Worm (Caenorhabditis elegans) whole organism, L3 larva: ENCODE data around the gene srt-43.

Experiments
- aly-2 ChIP-seq: fragments of 150-350 bp; optimal IDR thresholded peaks from 2 replicates; lab custom pipeline; 2014; ENCODE audit warnings: missing biosample characterization, missing genetic modification characterization
- ama-1 ChIP-seq: fragments of 150-350 bp; optimal IDR thresholded peaks from 2 replicates; lab custom pipeline; 2018
- daf-12 ChIP-seq: fragments of 150-350 bp; optimal IDR thresholded peaks from 2 replicates; lab custom pipeline; 2014; ENCODE audit warnings: missing biosample characterization, missing genetic modification reagents, missing genetic modification characterization
- elt-2 ChIP-seq: sonication (generic microtip); optimal IDR thresholded peaks from 2 replicates; lab custom pipeline; 2016; ENCODE audit warnings: missing genetic modification reagents, mild to moderate bottlenecking, missing genetic modification characterization, missing compliant biosample characterization
- fos-1 ChIP-seq: fragments of 150-350 bp; optimal IDR thresholded peaks from 2 replicates; lab custom pipeline; 2014; ENCODE audit warnings: missing biosample characterization, missing genetic modification characterization
- jun-1 ChIP-seq: fragments of 150-350 bp; optimal IDR thresholded peaks from 2 replicates; lab custom pipeline; 2014; ENCODE audit warnings: missing biosample characterization, missing genetic modification reagents, missing genetic modification characterization
- nhr-11 ChIP-seq: fragments of 150-350 bp; optimal IDR thresholded peaks from 2 replicates; lab custom pipeline; 2014; ENCODE audit warnings: missing biosample characterization, missing genetic modification characterization
- nhr-28 ChIP-seq: fragments of 150-350 bp; optimal IDR thresholded peaks from 2 replicates; lab custom pipeline; 2014; ENCODE audit warnings: missing biosample characterization, missing genetic modification characterization
- pha-4 ChIP-seq: fragments of 150-350 bp; optimal IDR thresholded peaks from 2 replicates; lab custom pipeline; 2014; ENCODE audit warnings: missing biosample characterization, missing genetic modification reagents, missing genetic modification characterization
- pqm-1 ChIP-seq: fragments of 150-350 bp; optimal IDR thresholded peaks from 2 replicates; lab custom pipeline; 2017; ENCODE audit warnings: missing biosample characterization, missing genetic modification characterization, inconsistent platforms
- unc-39 ChIP-seq: sonication (generic microtip); optimal IDR thresholded peaks from 4 replicates; lab custom pipeline; 2017; ENCODE audit warnings: missing biosample characterization, missing genetic modification characterization
- unc-62 ChIP-seq: fragments of 150-350 bp; sonication (generic microtip); optimal IDR thresholded peaks from 4 replicates; lab custom pipeline; 2014; ENCODE audit warnings: missing biosample characterization, missing genetic modification reagents, missing genetic modification characterization

DNA sequence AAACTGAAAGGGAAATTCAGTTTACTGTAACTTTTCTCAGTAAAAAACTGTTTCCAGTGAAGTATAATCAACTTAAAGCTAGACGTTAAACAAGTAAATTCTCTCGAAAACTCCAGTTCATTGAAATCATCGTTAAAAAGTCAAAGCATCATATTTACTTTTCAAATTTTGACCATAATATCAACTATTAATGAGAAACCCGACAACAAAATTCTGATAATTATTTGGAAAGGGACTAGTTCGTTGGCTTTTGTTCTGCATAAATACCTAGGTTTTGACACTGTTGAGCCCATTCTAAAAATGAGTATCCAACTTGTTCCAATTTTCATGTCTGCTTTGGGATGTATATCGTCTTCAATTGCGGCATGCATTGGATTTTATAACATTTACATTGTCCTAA is 37.1 kb downstream of the srt-43 start, which contains the start of gene ZC443.7:
- TF ChIP-seq nhr-28 (tag; lab: Kevin White, UChicago): no peak
- TF ChIP-seq elt-2 (tag; lab: Kevin White, UChicago): no peak
- TF ChIP-seq jun-1 (tag; lab: Kevin White, UChicago): no peak
- TF ChIP-seq unc-39 (tag; lab: Kevin White, UChicago): no peak
- no peak for TF ChIP-seq daf-12 (tag; lab: Kevin White, UChicago)
- TF ChIP-seq ama-1 (lab: Kevin White, UChicago): no peak
- no peak for TF ChIP-seq pha-4 (tag; lab: Kevin White, UChicago)
- no peak for TF ChIP-seq nhr-11 (tag; lab: Kevin White, UChicago)
- no peak for TF ChIP-seq aly-2 (tag; lab: Kevin White, UChicago)
- TF ChIP-seq unc-62 (GFP tag; lab: Kevin White, UChicago): no peak
- no peak for TF ChIP-seq pqm-1 (tag; lab: Kevin White, UChicago)
- TF ChIP-seq fos-1 (tag; lab: Kevin White, UChicago): no peak
